Worm (Caenorhabditis elegans): ENCODE data around the gene F49C12.6.

DNA sequence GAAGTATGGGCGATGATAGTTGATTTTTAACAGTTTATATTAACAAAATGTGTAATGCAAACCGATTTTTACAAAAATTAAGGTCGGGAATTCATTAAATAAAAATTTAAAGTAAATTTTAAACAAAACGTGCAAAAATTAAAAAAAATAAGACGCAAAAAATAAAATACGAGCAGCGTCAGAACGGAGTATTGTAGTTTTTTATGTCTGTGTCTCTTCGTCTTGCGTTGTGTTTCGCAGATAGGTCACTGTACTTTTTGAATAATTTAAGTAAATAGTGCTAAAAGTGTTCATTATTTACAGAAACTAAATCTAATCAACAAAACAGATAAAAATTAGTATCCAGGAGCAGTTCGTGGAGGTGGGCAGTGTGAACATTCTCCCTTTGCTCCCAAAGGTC, 48.5 kb downstream of the F49C12.6 start:
- no peak for TF ChIP-seq klf-2 (GFP tag; conservative IDR thresholded peaks at IDR 0.05)
- TF ChIP-seq ztf-29 (GFP tag; IDR thresholded peaks at IDR 0.05) = no peak
- no peak for TF ChIP-seq ref-1 (GFP tag; conservative IDR thresholded peaks at IDR 0.05)
- TF ChIP-seq ztf-23 (GFP tag; IDR thresholded peaks at IDR 0.05) = no peak
- no peak for TF ChIP-seq T22C8.4 (GFP tag; IDR thresholded peaks at IDR 0.05)
- no peak for TF ChIP-seq tab-1 (GFP tag; IDR thresholded peaks at IDR 0.05)
- no peak for TF ChIP-seq cog-1 (tag; optimal IDR thresholded peaks at IDR 0.05)
